Fruit fly (Drosophila melanogaster): ENCODE data around the gene spen.

The spen gene

DNA sequence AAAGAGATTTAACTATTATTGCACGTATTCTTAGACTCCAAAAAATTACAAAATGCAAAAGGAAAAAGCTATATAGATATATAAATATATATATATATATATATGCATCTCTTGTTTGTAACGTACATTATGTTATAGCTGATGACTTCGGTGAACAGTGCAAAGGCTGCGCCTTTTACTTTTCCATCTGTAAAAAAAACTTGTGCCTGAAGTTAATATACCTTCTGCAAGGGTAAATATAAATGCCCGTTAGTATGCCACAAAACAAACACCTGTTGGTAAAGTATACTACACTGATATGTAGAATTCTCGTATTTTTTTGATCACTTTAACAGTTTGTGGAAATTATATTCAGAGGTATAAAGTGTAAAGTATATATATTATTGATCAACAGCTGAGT lies 20.8 kb upstream of the spen start (continued):
- TF ChIP-seq bcd (GFP tag; optimal IDR thresholded peaks at IDR 0.05) (no peak), Sry-β (GFP tag; optimal IDR thresholded peaks at IDR 0.05) (no peak), Meics (GFP tag; optimal IDR thresholded peaks at IDR 0.05) (no peak), NfI (GFP tag; optimal IDR thresholded peaks at IDR 0.05) (peak; percentile 2), CG10267 (tag; optimal IDR thresholded peaks at IDR 0.05) (no peak)

DNA sequence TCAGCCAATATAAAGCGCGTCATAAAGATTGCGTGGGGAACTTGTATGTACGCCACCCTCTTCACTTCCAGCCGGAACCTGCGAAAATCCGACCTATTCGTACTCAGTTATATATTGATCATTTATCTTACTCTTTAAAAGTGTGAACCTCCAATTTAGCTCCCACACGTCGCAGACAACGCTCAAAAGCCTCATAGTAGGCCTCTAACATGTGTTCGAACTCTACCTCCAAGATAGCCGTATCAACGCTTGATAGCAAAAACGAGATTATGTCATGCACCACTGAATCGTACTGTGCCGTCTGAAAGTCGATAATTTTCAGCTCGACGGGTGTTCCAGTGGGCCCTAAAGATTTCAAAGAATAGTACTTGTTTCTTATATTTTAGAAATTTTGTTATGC lies 19.2 kb upstream of the spen start:
- no peak for TF ChIP-seq CG9727 (GFP tag; optimal IDR thresholded peaks at IDR 0.05)
- peak; percentile 69 for TF ChIP-seq mirr (GFP tag; optimal IDR thresholded peaks at IDR 0.05)
- peak; percentile 79 for TF ChIP-seq CG34376 (GFP tag; optimal IDR thresholded peaks at IDR 0.05)
- no peak for TF ChIP-seq Kr (GFP tag; optimal IDR thresholded peaks at IDR 0.05)
- 0 out of 4 replicates have a peak, but pooled peaks have one; percentile 25 for TF ChIP-seq chinmo (GFP tag; IDR thresholded peaks at IDR 0.05; ENCODE audit: partially characterized antibody)
- TF ChIP-seq otp (GFP tag; IDR thresholded peaks at IDR 0.05), result no peak
- no peak for TF ChIP-seq CG8290 (GFP tag; optimal IDR thresholded peaks at IDR 0.05)
- peak in 1 of 2 experiments; percentile 34 for TF ChIP-seq CG8290 (tag; optimal IDR thresholded peaks at IDR 0.05)
- TF ChIP-seq CG13296 (GFP tag; optimal IDR thresholded peaks at IDR 0.05), result peak; percentile 40
- peak; percentile 44 for TF ChIP-seq Fer1 (GFP tag; optimal IDR thresholded peaks at IDR 0.05)
- TF ChIP-seq grn (GFP tag; optimal IDR thresholded peaks at IDR 0.05), result peak; percentile 66
- TF ChIP-seq GATAe (GFP tag; conservative IDR thresholded peaks at IDR 0.05), result 0 out of 2 replicates have a peak, but pooled peaks have one; percentile 26
- TF ChIP-seq D (optimal IDR thresholded peaks at IDR 0.05), result no peak
- no peak for TF ChIP-seq D (GFP tag; optimal IDR thresholded peaks at IDR 0.05)
- TF ChIP-seq Meics (GFP tag; optimal IDR thresholded peaks at IDR 0.05), result peak; percentile 19
- TF ChIP-seq CG13287 (GFP tag; IDR thresholded peaks at IDR 0.05; ENCODE audit: partially characterized antibody), result no peak
- no peak for TF ChIP-seq tll (GFP tag; optimal IDR thresholded peaks at IDR 0.05)
- no peak for TF ChIP-seq H15 (GFP tag; IDR thresholded peaks at IDR 0.05)
- no peak for TF ChIP-seq Side (GFP tag; optimal IDR thresholded peaks at IDR 0.05)
- no peak for TF ChIP-seq CG2116 (GFP tag; optimal IDR thresholded peaks at IDR 0.05)
- no peak for TF ChIP-seq pb (GFP tag; optimal IDR thresholded peaks at IDR 0.05)
- peak; percentile 8 for TF ChIP-seq CG18599 (GFP tag; optimal IDR thresholded peaks at IDR 0.05)
- TF ChIP-seq CG12769 (tag; optimal IDR thresholded peaks at IDR 0.05), result peak; percentile 18
- peak; percentile 40 for TF ChIP-seq Hey (tag; optimal IDR thresholded peaks at IDR 0.05)
- TF ChIP-seq sug (tag; optimal IDR thresholded peaks at IDR 0.05), result peak; percentile 94
- TF ChIP-seq slp2 (GFP tag; optimal IDR thresholded peaks at IDR 0.05), result no peak
- no peak for TF ChIP-seq Doc3 (GFP tag; IDR thresholded peaks at IDR 0.05; ENCODE audit: partially characterized antibody)
- peak; percentile 22 for TF ChIP-seq sens (GFP tag)
- peak; percentile 68 for TF ChIP-seq cwo (GFP tag; optimal IDR thresholded peaks at IDR 0.05)
- peak; percentile 72 for TF ChIP-seq exex (tag; optimal IDR thresholded peaks at IDR 0.05)
- TF ChIP-seq CG10543 (GFP tag; optimal IDR thresholded peaks at IDR 0.05), result peak; percentile 66
- peak; percentile 41 for TF ChIP-seq Hmr (GFP tag; optimal IDR thresholded peaks at IDR 0.05)
- TF ChIP-seq fd96Cb (tag; optimal IDR thresholded peaks at IDR 0.05), result no peak
- peak in 1 of 2 experiments; percentile 82 for TF ChIP-seq Pdp1 (GFP tag; optimal IDR thresholded peaks at IDR 0.05)
- TF ChIP-seq CG13894 (tag; optimal IDR thresholded peaks at IDR 0.05), result peak; percentile 77
- no peak for TF ChIP-seq gsb-n (tag; optimal IDR thresholded peaks at IDR 0.05)
- TF ChIP-seq lab (GFP tag; optimal IDR thresholded peaks at IDR 0.05), result peak; percentile 46
- TF ChIP-seq croc (GFP tag; conservative IDR thresholded peaks at IDR 0.05), result no peak
- TF ChIP-seq E2f1 (GFP tag; IDR thresholded peaks at IDR 0.05), result no peak
- TF ChIP-seq CG5180 (GFP tag; optimal IDR thresholded peaks at IDR 0.05), result peak; percentile 52
- no peak for TF ChIP-seq CG14710 (tag; optimal IDR thresholded peaks at IDR 0.05)
- peak; percentile 59 for TF ChIP-seq Med (GFP tag)
- peak; percentile 27 for TF ChIP-seq CG2678 (tag; optimal IDR thresholded peaks at IDR 0.05)
- TF ChIP-seq lbe (GFP tag; optimal IDR thresholded peaks at IDR 0.05), result peak; percentile 7
